Worm (Caenorhabditis elegans) whole organism, L4 larva: ENCODE measurements around the gene Y45F10B.12.

Experiments
- D1046.2 ChIP-seq: fragments of 200-800 bp; sonication (Bioruptor generic); IDR thresholded peaks from 2 replicates; pipeline ENCODE4 v1.3.6; 2022; ENCODE audit warnings: missing genetic modification characterization, missing compliant biosample characterization
- R02D3.7 ChIP-seq: fragments of 150-350 bp; sonication (generic microtip); optimal IDR thresholded peaks from 3 replicates; lab custom pipeline; 2014; ENCODE audit warnings: missing biosample characterization, missing genetic modification characterization
- Y75B8A.6 ChIP-seq: fragments of 200-800 bp; sonication (Bioruptor generic); IDR thresholded peaks from 2 replicates; pipeline ENCODE4 v1.3.6; 2022; ENCODE audit warnings: missing genetic modification reagents, missing genetic modification characterization, missing compliant biosample characterization
- aha-1 ChIP-seq: fragments of 150-350 bp; peaks from one replicate; lab custom pipeline; 2014; ENCODE audit warnings: missing biosample characterization, missing genetic modification characterization
- ceh-20 ChIP-seq: fragments of 200-800 bp; sonication (Bioruptor generic); IDR thresholded peaks from 2 replicates; pipeline ENCODE4 v1.3.6; 2022; ENCODE audit warnings: missing genetic modification reagents, missing genetic modification characterization, missing compliant biosample characterization
- ceh-32 ChIP-seq: sonication (generic microtip); optimal IDR thresholded peaks from 2 replicates; lab custom pipeline; 2016; ENCODE audit warnings: mild to moderate bottlenecking, missing genetic modification characterization, missing compliant biosample characterization; ENCODE audit not compliant: poor library complexity
- ceh-62 ChIP-seq: sonication (generic microtip); optimal IDR thresholded peaks from 2 replicates; lab custom pipeline; 2017; ENCODE audit warnings: missing biosample characterization, missing genetic modification characterization
- daf-19 ChIP-seq: fragments of 200-800 bp; sonication (Bioruptor generic); conservative IDR thresholded peaks from 2 replicates; pipeline ENCODE4 v1.3.6; 2022; ENCODE audit warnings: missing genetic modification characterization, missing compliant biosample characterization
- daf-8 ChIP-seq: fragments of 200-800 bp; sonication (Bioruptor generic); IDR thresholded peaks from 2 replicates; pipeline ENCODE4 v1.3.6; 2022; ENCODE audit warnings: missing genetic modification characterization, missing compliant biosample characterization
- hif-1 ChIP-seq, 2 experiments: sonication (generic microtip); optimal IDR thresholded peaks; 2 replicates each; lab custom pipeline; 2016 to 2017; ENCODE audit warnings: missing compliant biosample characterization in 2 of 2, missing genetic modification characterization in 2 of 2, missing genetic modification reagents in 2 of 2, missing genotype in 2 of 2, mild to moderate bottlenecking in 1 of 2
- jun-1 ChIP-seq: fragments of 150-350 bp; optimal IDR thresholded peaks from 2 replicates; lab custom pipeline; 2014; ENCODE audit warnings: missing biosample characterization, missing genetic modification reagents, missing genetic modification characterization
- lim-7 ChIP-seq: fragments of 200-800 bp; sonication (Bioruptor generic); IDR thresholded peaks from 2 replicates; pipeline ENCODE4 v1.3.6; 2022; ENCODE audit warnings: missing genetic modification characterization, missing compliant biosample characterization
- lin-38 ChIP-seq: fragments of 200-800 bp; sonication (Bioruptor generic); IDR thresholded peaks from 2 replicates; pipeline ENCODE4 v1.3.6; 2022; ENCODE audit warnings: missing genetic modification reagents, missing genetic modification characterization, missing compliant biosample characterization
- lin-39 ChIP-seq: fragments of 150-350 bp; optimal IDR thresholded peaks from 2 replicates; lab custom pipeline; 2014; ENCODE audit warnings: missing biosample characterization, missing genetic modification reagents, missing genetic modification characterization
- lsy-2 ChIP-seq, 2 experiments: fragments of 150-350 bp in 1 of 2; sonication (generic microtip) in 1 of 2; optimal IDR thresholded peaks; 2 replicates each; lab custom pipeline; 2014 to 2017; ENCODE audit warnings: missing biosample characterization in 2 of 2, missing genetic modification characterization in 2 of 2
- madf-9 ChIP-seq: fragments of 200-800 bp; sonication (Bioruptor generic); conservative IDR thresholded peaks from 2 replicates; pipeline ENCODE4 v1.3.6; 2022; ENCODE audit warnings: missing genetic modification reagents, missing genetic modification characterization, missing compliant biosample characterization
- mdl-1 ChIP-seq, 2 experiments: fragments of 150-350 bp in 1 of 2; sonication (generic microtip) in 1 of 2; optimal IDR thresholded peaks; 2 replicates each; lab custom pipeline; 2014 to 2017; ENCODE audit warnings: missing biosample characterization in 2 of 2, missing genetic modification characterization in 2 of 2
- mep-1 ChIP-seq: fragments of 150-350 bp; sonication (generic microtip); optimal IDR thresholded peaks from 3 replicates; lab custom pipeline; 2014; ENCODE audit warnings: missing biosample characterization, missing genetic modification characterization
- nhr-10 ChIP-seq: fragments of 150-350 bp; optimal IDR thresholded peaks from 2 replicates; lab custom pipeline; 2014; ENCODE audit warnings: missing biosample characterization, missing genetic modification characterization
- nhr-28 ChIP-seq: fragments of 150-350 bp; optimal IDR thresholded peaks from 2 replicates; lab custom pipeline; 2014; ENCODE audit warnings: missing biosample characterization, missing genetic modification characterization
- nhr-76 ChIP-seq: fragments of 150-350 bp; optimal IDR thresholded peaks from 2 replicates; lab custom pipeline; 2014; ENCODE audit warnings: missing biosample characterization, missing genetic modification characterization
- pha-4 ChIP-seq, 2 experiments: fragments of 150-350 bp in 1 of 2; fragments of 200-800 bp in 1 of 2; sonication (Bioruptor generic) in 1 of 2; IDR thresholded peaks in 1 of 2; optimal IDR thresholded peaks in 1 of 2; 2 replicates each; pipeline versions ENCODE4 v1.3.6 to Lab custom; 2014 to 2022; ENCODE audit warnings: missing genetic modification characterization in 2 of 2, missing genetic modification reagents in 2 of 2, missing biosample characterization in 1 of 2, missing compliant biosample characterization in 1 of 2
- pqm-1 ChIP-seq: sonication (generic microtip); optimal IDR thresholded peaks from 2 replicates; lab custom pipeline; 2017; ENCODE audit warnings: missing biosample characterization, missing genetic modification characterization
- rbr-2 ChIP-seq: sonication (generic microtip); optimal IDR thresholded peaks from 2 replicates; lab custom pipeline; 2016; ENCODE audit warnings: missing genotype, missing genetic modification characterization, missing compliant biosample characterization
- saeg-2 ChIP-seq: fragments of 200-800 bp; sonication (Bioruptor generic); IDR thresholded peaks from 2 replicates; pipeline ENCODE4 v1.3.6; 2022; ENCODE audit warnings: missing genetic modification reagents, missing genetic modification characterization, missing compliant biosample characterization
- set-16 ChIP-seq: fragments of 200-800 bp; sonication (Bioruptor generic); IDR thresholded peaks from 2 replicates; pipeline ENCODE4 v1.3.6; 2022; ENCODE audit warnings: missing genetic modification reagents, missing genetic modification characterization, missing compliant biosample characterization
- skn-1 ChIP-seq: fragments of 150-350 bp; optimal IDR thresholded peaks from 2 replicates; lab custom pipeline; 2014; ENCODE audit warnings: missing biosample characterization, missing genetic modification characterization
- snpc-1.2 ChIP-seq: fragments of 200-800 bp; sonication (Bioruptor generic); IDR thresholded peaks from 2 replicates; pipeline ENCODE4 v1.3.6; 2022; ENCODE audit warnings: missing genetic modification reagents, missing genetic modification characterization, missing compliant biosample characterization
- snpc-4 ChIP-seq: fragments of 150-350 bp; optimal IDR thresholded peaks from 2 replicates; lab custom pipeline; 2014; ENCODE audit warnings: missing biosample characterization, missing genetic modification characterization
- tag-97 ChIP-seq: fragments of 200-800 bp; sonication (Bioruptor generic); IDR thresholded peaks from 2 replicates; pipeline ENCODE4 v1.3.6; 2022; ENCODE audit warnings: missing genetic modification characterization, missing compliant biosample characterization
- unc-62 ChIP-seq, 3 experiments: fragments of 150-350 bp in 1 of 3; sonication (generic microtip); optimal IDR thresholded peaks in 2 of 3; peaks in 1 of 3; 1 replicate in 1 of 3; 2 replicates in 2 of 3; lab custom pipeline; 2014 to 2017; ENCODE audit warnings: missing biosample characterization in 3 of 3, missing genetic modification characterization in 3 of 3, missing genetic modification reagents in 3 of 3, missing genotype in 1 of 3
- zag-1 ChIP-seq: fragments of 150-350 bp; optimal IDR thresholded peaks from 2 replicates; lab custom pipeline; 2014; ENCODE audit warnings: missing biosample characterization, missing genetic modification characterization
- zfp-2 ChIP-seq: sonication (generic microtip); optimal IDR thresholded peaks from 2 replicates; lab custom pipeline; 2016; ENCODE audit warnings: mild to moderate bottlenecking, missing genetic modification characterization, missing compliant biosample characterization
- zip-11 ChIP-seq: fragments of 200-800 bp; sonication (Bioruptor generic); IDR thresholded peaks from 2 replicates; pipeline ENCODE4 v1.3.6; 2022; ENCODE audit warnings: missing genetic modification characterization, missing compliant biosample characterization
- zip-2 ChIP-seq: fragments of 150-350 bp; optimal IDR thresholded peaks from 2 replicates; lab custom pipeline; 2014; ENCODE audit warnings: missing biosample characterization, missing genetic modification characterization
- ztf-11 ChIP-seq: fragments of 150-350 bp; optimal IDR thresholded peaks from 2 replicates; lab custom pipeline; 2014; ENCODE audit warnings: missing biosample characterization, missing genetic modification characterization

Gene Y45F10B.12

ce11 chrIV:13587175-13587574 lies at the start of gene Y45F10B.12:
Y45F10B.12 (plus strand) TSS chrIV:13587475.
- no peak for TF ChIP-seq lim-7 (GFP tag; lab: Robert Waterston, UW)
- peak in 1 of 2 experiments; percentile 85 for TF ChIP-seq unc-62 (GFP tag; optimal IDR thresholded peaks at IDR 0.05 in 1 of 2; lab: Kevin White, UChicago)
- no peak for TF ChIP-seq unc-62 (tag; optimal IDR thresholded peaks at IDR 0.05; lab: Kevin White, UChicago)
- TF ChIP-seq rbr-2 (tag; lab: Kevin White, UChicago), result no peak

ce11 chrIV:13538901-13539300 lies 48.4 kb upstream of the Y45F10B.12 start:
- no peak for TF ChIP-seq ztf-11
- TF ChIP-seq zfp-2, result no peak
- no peak for TF ChIP-seq tag-97 (GFP tag; lab: Robert Waterston, UW)
- TF ChIP-seq lin-38, result 0 out of 2 replicates have a peak, but pooled peaks have one; percentile 10
- peak in 1 of 2 experiments; percentile 85 for TF ChIP-seq lsy-2 (tag; optimal IDR thresholded peaks at IDR 0.05; lab: Kevin White, UChicago)
- no peak for TF ChIP-seq nhr-76
- TF ChIP-seq ceh-32, result no peak
- TF ChIP-seq madf-9, result no peak
- no peak for TF ChIP-seq unc-62 (GFP tag; optimal IDR thresholded peaks at IDR 0.05 in 1 of 2; lab: Kevin White, UChicago)
- TF ChIP-seq unc-62 (tag; optimal IDR thresholded peaks at IDR 0.05; lab: Kevin White, UChicago), result no peak
- TF ChIP-seq daf-8, result no peak
- no peak for TF ChIP-seq mep-1
- no peak for TF ChIP-seq hif-1 (tag; optimal IDR thresholded peaks at IDR 0.05; lab: Kevin White, UChicago)
- TF ChIP-seq aha-1 (tag; lab: Kevin White, UChicago), result peak; percentile 0
- TF ChIP-seq snpc-1.2 (GFP tag; lab: Robert Waterston, UW), result peak; percentile 84
- TF ChIP-seq Y75B8A.6, result no peak

ce11 chrIV:13540165-13540564 lies 47.1 kb upstream of the Y45F10B.12 start, which contains the start of gene rsd-2:
rsd-2 (minus strand) TSS chrIV:13540265.
- TF ChIP-seq snpc-4 (tag; lab: Kevin White, UChicago) (no peak), nhr-10 (tag; lab: Kevin White, UChicago) (no peak), saeg-2 (GFP tag; lab: Robert Waterston, UW) (no peak), ztf-11 (no peak), skn-1 (tag; lab: Kevin White, UChicago) (no peak), daf-19 (GFP tag; lab: Robert Waterston, UW) (no peak), daf-8 (no peak), pqm-1 (no peak), jun-1 (no peak), mdl-1 (tag; optimal IDR thresholded peaks at IDR 0.05; lab: Kevin White, UChicago) (no peak)

- TF ChIP-seq ceh-62 (tag; lab: Kevin White, UChicago), result no peak
- no peak for TF ChIP-seq hif-1 (tag; optimal IDR thresholded peaks at IDR 0.05; lab: Kevin White, UChicago)
- TF ChIP-seq zip-11 (GFP tag; lab: Robert Waterston, UW), result no peak
- no peak for TF ChIP-seq lin-39
- TF ChIP-seq R02D3.7 (tag; lab: Kevin White, UChicago), result no peak
- no peak for TF ChIP-seq zag-1 (tag; lab: Kevin White, UChicago)
- peak; percentile 19 for TF ChIP-seq nhr-28 (tag; lab: Kevin White, UChicago)
- TF ChIP-seq D1046.2 (GFP tag; lab: Robert Waterston, UW), result no peak
- TF ChIP-seq zip-2 (tag; lab: Kevin White, UChicago), result no peak
- TF ChIP-seq pha-4 (GFP tag; IDR thresholded peaks at IDR 0.05; lab: Robert Waterston, UW), result no peak
- no peak for TF ChIP-seq pha-4 (tag; optimal IDR thresholded peaks at IDR 0.05; lab: Kevin White, UChicago)
- TF ChIP-seq ceh-20 (GFP tag; lab: Robert Waterston, UW), result no peak
- no peak for TF ChIP-seq set-16 (GFP tag; lab: Robert Waterston, UW)
- peak in 1 of 2 experiments; percentile 5 for TF ChIP-seq unc-62 (GFP tag; optimal IDR thresholded peaks at IDR 0.05 in 1 of 2; lab: Kevin White, UChicago)
- TF ChIP-seq unc-62 (tag; optimal IDR thresholded peaks at IDR 0.05; lab: Kevin White, UChicago), result no peak
- peak; percentile 73 for TF ChIP-seq pqm-1
- no peak for TF ChIP-seq Y75B8A.6
Observed at ce11 chrIV:13548188-13548587, 39.1 kb upstream of the Y45F10B.12 start, which contains the start of gene F52G2.3. F52G2.3 (minus strand) TSS chrIV:13548230.
